Worm (Caenorhabditis elegans) whole organism, L1 larva: ENCODE measurements around the gene anmt-3.

Experiments used
- C16A3.4 ChIP-seq: fragments of 150-350 bp; optimal IDR thresholded peaks from 2 replicates; lab custom pipeline; 2014; ENCODE audit warnings: missing biosample characterization, missing genetic modification characterization
- F16B12.6 ChIP-seq: fragments of 150-350 bp; optimal IDR thresholded peaks from 2 replicates; lab custom pipeline; 2014; ENCODE audit warnings: missing biosample characterization, missing genetic modification characterization
- ama-1 ChIP-seq: fragments of 150-350 bp; optimal IDR thresholded peaks from 2 replicates; lab custom pipeline; 2014
- blmp-1 ChIP-seq: fragments of 150-350 bp; optimal IDR thresholded peaks from 2 replicates; lab custom pipeline; 2014; ENCODE audit warnings: missing biosample characterization, missing genetic modification characterization
- ceh-88 ChIP-seq: fragments of 200-800 bp; sonication (Bioruptor generic); IDR thresholded peaks from 2 replicates; pipeline ENCODE4 v1.3.6; 2022; ENCODE audit warnings: missing genetic modification characterization, missing compliant biosample characterization
- efl-1 ChIP-seq, 4 experiments: fragments of 150-350 bp; optimal IDR thresholded peaks in 3 of 4; peaks in 1 of 4; 1 replicate in 1 of 4; 2 replicates in 3 of 4; lab custom pipeline; 2014; ENCODE audit warnings: missing biosample characterization in 2 of 4, missing genetic modification characterization in 2 of 4, missing genetic modification reagents in 2 of 4
- egl-13 ChIP-seq: sonication (generic microtip); optimal IDR thresholded peaks from 2 replicates; lab custom pipeline; 2016; ENCODE audit warnings: missing genotype, missing genetic modification reagents, missing genetic modification characterization, missing compliant biosample characterization
- egl-27 ChIP-seq, 2 experiments: fragments of 150-350 bp in 1 of 2; sonication (generic microtip); optimal IDR thresholded peaks; 3 replicates each; lab custom pipeline; 2017 to 2018; ENCODE audit warnings: missing biosample characterization in 2 of 2, missing genetic modification characterization in 2 of 2, missing genetic modification reagents in 2 of 2
- elt-2 ChIP-seq: sonication (generic microtip); optimal IDR thresholded peaks from 2 replicates; lab custom pipeline; 2016; ENCODE audit warnings: missing genetic modification characterization, mild to moderate bottlenecking, inconsistent platforms, missing compliant biosample characterization, missing genetic modification reagents
- fkh-10 ChIP-seq: sonication (generic microtip); optimal IDR thresholded peaks from 2 replicates; lab custom pipeline; 2017; ENCODE audit warnings: missing biosample characterization, missing genetic modification reagents, missing genetic modification characterization
- fkh-4 ChIP-seq: sonication (generic microtip); optimal IDR thresholded peaks from 2 replicates; lab custom pipeline; 2016; ENCODE audit warnings: missing compliant biosample characterization, missing genetic modification characterization, borderline replicate concordance
- fos-1 ChIP-seq: fragments of 150-350 bp; optimal IDR thresholded peaks from 2 replicates; lab custom pipeline; 2014; ENCODE audit warnings: missing biosample characterization, missing genetic modification characterization
- grh-1 ChIP-seq: fragments of 200-800 bp; sonication (Bioruptor generic); IDR thresholded peaks from 2 replicates; pipeline ENCODE4 v1.3.6; 2022; ENCODE audit warnings: missing genetic modification reagents, missing genetic modification characterization, missing compliant biosample characterization
- lin-13 ChIP-seq: fragments of 150-350 bp; optimal IDR thresholded peaks from 2 replicates; lab custom pipeline; 2014; ENCODE audit warnings: missing biosample characterization, missing genetic modification reagents, missing genetic modification characterization
- lin-14 ChIP-seq: fragments of 200-800 bp; sonication (Bioruptor generic); optimal IDR thresholded peaks from 2 replicates; lab custom pipeline; 2018; ENCODE audit warnings: mild to moderate bottlenecking, missing genetic modification characterization, moderate library complexity, missing compliant biosample characterization
- mab-9 ChIP-seq: fragments of 200-800 bp; sonication (Bioruptor generic); IDR thresholded peaks from 2 replicates; pipeline ENCODE4 v1.3.6; 2022; ENCODE audit warnings: missing genetic modification reagents, missing genetic modification characterization, missing compliant biosample characterization
- nhr-12 ChIP-seq: sonication (generic microtip); optimal IDR thresholded peaks from 2 replicates; lab custom pipeline; 2017; ENCODE audit warnings: missing biosample characterization, missing genetic modification characterization
- nhr-19 ChIP-seq: fragments of 200-800 bp; sonication (Bioruptor generic); conservative IDR thresholded peaks from 2 replicates; pipeline ENCODE4 v1.3.6; 2022; ENCODE audit warnings: missing genetic modification characterization, missing compliant biosample characterization
- nhr-28 ChIP-seq: fragments of 150-350 bp; optimal IDR thresholded peaks from 2 replicates; lab custom pipeline; 2014; ENCODE audit warnings: missing biosample characterization, missing genetic modification characterization
- nhr-76 ChIP-seq: sonication (generic microtip); optimal IDR thresholded peaks from 2 replicates; lab custom pipeline; 2017; ENCODE audit warnings: missing biosample characterization, missing genetic modification characterization
- nhr-77 ChIP-seq: fragments of 150-350 bp; optimal IDR thresholded peaks from 2 replicates; lab custom pipeline; 2014; ENCODE audit warnings: missing biosample characterization, missing genetic modification characterization
- nhr-90 ChIP-seq: sonication (generic microtip); optimal IDR thresholded peaks from 2 replicates; lab custom pipeline; 2016; ENCODE audit warnings: mild to moderate bottlenecking, missing genetic modification characterization, missing compliant biosample characterization; ENCODE audit not compliant: poor library complexity
- pax-3 ChIP-seq: fragments of 200-800 bp; sonication (Bioruptor generic); optimal IDR thresholded peaks from 2 replicates; lab custom pipeline; 2018; ENCODE audit warnings: mild to moderate bottlenecking, missing genetic modification characterization, moderate library complexity, missing compliant biosample characterization
- rnt-1 ChIP-seq: sonication (generic microtip); optimal IDR thresholded peaks from 2 replicates; lab custom pipeline; 2016; ENCODE audit warnings: mild to moderate bottlenecking, missing genetic modification characterization, moderate library complexity, missing compliant biosample characterization
- skn-1 ChIP-seq: fragments of 150-350 bp; optimal IDR thresholded peaks from 2 replicates; lab custom pipeline; 2014; ENCODE audit warnings: missing biosample characterization, missing genetic modification characterization
- tbx-2 ChIP-seq: sonication (generic microtip); optimal IDR thresholded peaks from 2 replicates; lab custom pipeline; 2016; ENCODE audit warnings: missing genetic modification characterization, missing compliant biosample characterization
- unc-130 ChIP-seq: fragments of 150-350 bp; optimal IDR thresholded peaks from 2 replicates; lab custom pipeline; 2017; ENCODE audit warnings: missing biosample characterization, missing genetic modification characterization, inconsistent platforms
- unc-62 ChIP-seq: fragments of 150-350 bp; optimal IDR thresholded peaks from 2 replicates; lab custom pipeline; 2014; ENCODE audit warnings: missing biosample characterization, missing genetic modification reagents, missing genetic modification characterization
- unc-86 ChIP-seq: sonication (generic microtip); optimal IDR thresholded peaks from 2 replicates; lab custom pipeline; 2016; ENCODE audit warnings: missing genetic modification characterization, missing compliant biosample characterization
- vab-15 ChIP-seq: sonication (generic microtip); optimal IDR thresholded peaks from 2 replicates; lab custom pipeline; 2017; ENCODE audit warnings: missing genotype, mild to moderate bottlenecking, missing genetic modification characterization, missing compliant biosample characterization
- xbp-1 ChIP-seq: sonication (generic microtip); optimal IDR thresholded peaks from 2 replicates; lab custom pipeline; 2016; ENCODE audit warnings: missing genetic modification characterization, missing compliant biosample characterization
- zip-4 ChIP-seq: fragments of 200-800 bp; sonication (Bioruptor generic); optimal IDR thresholded peaks from 2 replicates; lab custom pipeline; 2018; ENCODE audit warnings: mild to moderate bottlenecking, missing genetic modification characterization, moderate library complexity, missing compliant biosample characterization
- ztf-11 ChIP-seq, 2 experiments: sonication (generic microtip); optimal IDR thresholded peaks; 2 replicates each; lab custom pipeline; 2016 to 2017; ENCODE audit warnings: missing genetic modification characterization in 2 of 2, missing biosample characterization in 1 of 2, missing compliant biosample characterization in 1 of 2

The anmt-3 gene

ce11 chrV:9918410-9918809, 39.7 kb downstream of the anmt-3 start, which contains the start of gene C50H2.5:
C50H2.5 (plus strand) TSS chrV:9918710.
- TF ChIP-seq lin-14 (no peak), pax-3 (no peak), unc-62 (GFP tag; lab: Kevin White, UChicago) (no peak), lin-13 (no peak), unc-130 (tag; lab: Kevin White, UChicago) (no peak), mab-9 (GFP tag; lab: Robert Waterston, UW) (no peak), nhr-12 (tag; lab: Kevin White, UChicago) (no peak), ztf-11 (tag; optimal IDR thresholded peaks at IDR 0.05; lab: Kevin White, UChicago) (no peak), nhr-90 (no peak), nhr-19 (GFP tag; lab: Robert Waterston, UW) (no peak), egl-13 (tag; lab: Kevin White, UChicago) (no peak)

DNA sequence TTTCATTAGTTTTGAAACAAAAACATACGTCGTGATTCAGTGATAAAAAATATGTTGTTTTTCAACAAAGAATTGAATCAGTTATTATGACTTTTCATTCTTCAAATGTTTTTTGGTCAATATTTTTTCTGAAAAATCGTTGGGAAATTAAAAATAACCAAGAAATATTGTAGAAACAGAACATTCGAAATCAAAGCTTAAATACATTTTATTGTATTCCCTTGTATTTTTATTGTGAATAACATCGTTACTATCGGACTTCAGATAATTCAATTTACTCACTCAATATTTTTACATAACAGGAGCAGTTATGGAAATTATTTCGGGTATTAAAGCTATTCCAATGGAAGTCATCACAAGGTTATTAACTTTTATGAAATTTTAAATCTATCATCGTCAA, 41.5 kb downstream of the anmt-3 start, which contains the start of gene C50H2.4:
C50H2.4 (plus strand) TSS at position 301 of the 400 bp plus-strand sequence.
- TF ChIP-seq fos-1 (tag; lab: Kevin White, UChicago) (no peak), C16A3.4 (no peak)

DNA sequence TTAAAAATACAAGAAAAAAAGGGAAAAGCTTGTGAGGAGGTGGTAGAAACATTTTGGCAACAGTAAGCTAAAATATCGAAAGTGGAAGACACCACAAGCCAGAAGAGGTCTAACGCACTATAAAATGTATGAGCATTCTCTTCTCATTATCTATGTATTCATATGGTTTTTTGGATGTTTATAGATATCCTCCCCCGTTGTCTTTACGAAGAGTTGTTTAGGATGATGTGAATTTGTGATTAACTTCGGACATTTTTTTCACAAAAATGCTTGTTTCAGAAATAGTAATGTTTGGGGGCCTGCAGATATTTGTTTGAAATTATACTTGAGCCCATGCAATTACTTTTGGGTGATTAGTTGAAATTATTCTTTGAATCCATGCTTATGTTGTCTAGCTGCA, 43.1 kb downstream of the anmt-3 start, which contains the start of gene mec-9:
mec-9 (minus strand) TSS at position 101 of the 400 bp plus-strand sequence.
- no peak for TF ChIP-seq egl-27 (tag; optimal IDR thresholded peaks at IDR 0.05; lab: Kevin White, UChicago)
- no peak for TF ChIP-seq nhr-28

- TF ChIP-seq nhr-90 (no peak), tbx-2 (no peak), ceh-88 (GFP tag; lab: Robert Waterston, UW) (no peak), zip-4 (no peak), xbp-1 (tag; lab: Kevin White, UChicago) (no peak), elt-2 (tag; lab: Kevin White, UChicago) (no peak), blmp-1 (tag; lab: Kevin White, UChicago) (no peak), fkh-10 (GFP tag; lab: Kevin White, UChicago) (no peak), unc-86 (tag; lab: Kevin White, UChicago) (no peak), F16B12.6 (tag; lab: Kevin White, UChicago) (no peak), lin-14 (no peak), ama-1 (no peak), skn-1 (tag; lab: Kevin White, UChicago) (no peak), nhr-77 (tag; lab: Kevin White, UChicago) (no peak), nhr-76 (tag; lab: Kevin White, UChicago) (no peak), fkh-4 (tag; lab: Kevin White, UChicago) (no peak), nhr-28 (no peak), rnt-1 (tag; lab: Kevin White, UChicago) (no peak)
- TF ChIP-seq, all 84 proteins: peak for 0
Measured at ce11 chrV:9913863-9914262, 44.3 kb downstream of the anmt-3 start, which contains the start of gene fipr-10. fipr-10 (plus strand) TSS chrV:9914163.

ce11 chrV:9911165-9911564, 47.0 kb downstream of the anmt-3 start:
- TF ChIP-seq lin-14 (peak; percentile 70), fkh-10 (GFP tag; lab: Kevin White, UChicago) (no peak)

ce11 chrV:9909624-9910023, 48.5 kb downstream of the anmt-3 start:
- TF ChIP-seq nhr-19 (GFP tag; lab: Robert Waterston, UW) (no peak), grh-1 (GFP tag; lab: Robert Waterston, UW) (no peak), efl-1 (optimal IDR thresholded peaks at IDR 0.05; lab: Kevin White, UChicago) (no peak), efl-1 (GFP tag; optimal IDR thresholded peaks at IDR 0.05 in 1 of 2; lab: Kevin White, UChicago) (no peak), vab-15 (no peak), F16B12.6 (tag; lab: Kevin White, UChicago) (no peak), unc-130 (tag; lab: Kevin White, UChicago) (no peak)
